Fruit fly (Drosophila melanogaster) whole organism, embryonic: Measurements from ENCODE around the gene Tbcd.

Experiments used
- CG10147 ChIP-seq: fragments of 200-800 bp; sonication (Bioruptor generic); optimal IDR thresholded peaks from 2 replicates; lab custom pipeline; 2019; ENCODE audit warnings: missing biosample characterization, mild to moderate bottlenecking, missing genetic modification characterization, moderate library complexity
- CG10543 ChIP-seq: fragments of 200-800 bp; sonication (Bioruptor generic); optimal IDR thresholded peaks from 3 replicates; lab custom pipeline; 2017; ENCODE audit warnings: missing biosample characterization, mild to moderate bottlenecking, missing genetic modification characterization, moderate library complexity
- CG12071 ChIP-seq: fragments of 200-800 bp; sonication (Bioruptor generic); optimal IDR thresholded peaks from 3 replicates; lab custom pipeline; 2018; ENCODE audit warnings: missing biosample characterization, mild to moderate bottlenecking, missing genetic modification characterization
- CG13775 ChIP-seq: fragments of 200-800 bp; sonication (Bioruptor generic); optimal IDR thresholded peaks from 3 replicates; lab custom pipeline; 2017; ENCODE audit warnings: missing biosample characterization, mild to moderate bottlenecking, missing genetic modification characterization
- CG14441 ChIP-seq: fragments of 200-800 bp; sonication (Bioruptor generic); IDR thresholded peaks from 2 replicates; pipeline ENCODE4 v1.3.6; 2022; ENCODE audit warnings: missing biosample characterization, missing genetic modification characterization
- CG15514 ChIP-seq: fragments of 200-800 bp; sonication (Bioruptor generic); optimal IDR thresholded peaks from 3 replicates; lab custom pipeline; 2017; ENCODE audit warnings: missing biosample characterization, missing genetic modification characterization, mild to moderate bottlenecking, moderate library complexity, missing genetic modification reagents
- CG17568 ChIP-seq: fragments of 200-800 bp; sonication (Bioruptor generic); optimal IDR thresholded peaks from 2 replicates; lab custom pipeline; 2018; ENCODE audit warnings: missing biosample characterization, mild to moderate bottlenecking, missing genetic modification characterization, moderate library complexity
- CG2129 ChIP-seq: fragments of 200-800 bp; sonication (Bioruptor generic); IDR thresholded peaks from 2 replicates; pipeline ENCODE4 v1.3.6; 2022; ENCODE audit warnings: missing biosample characterization, missing genetic modification characterization; ENCODE audit not compliant: partially characterized antibody
- CG32532 ChIP-seq: fragments of 200-800 bp; sonication (Bioruptor generic); IDR thresholded peaks from 2 replicates; pipeline ENCODE4 v1.3.6; 2022; ENCODE audit warnings: missing biosample characterization, missing genetic modification characterization
- CG34376 ChIP-seq: fragments of 200-800 bp; sonication (Bioruptor generic); optimal IDR thresholded peaks from 2 replicates; lab custom pipeline; 2018; ENCODE audit warnings: missing biosample characterization, mild to moderate bottlenecking, missing genetic modification characterization
- CTCF ChIP-seq: fragments of 200-800 bp; sonication (Bioruptor generic); optimal IDR thresholded peaks from 2 replicates; lab custom pipeline; 2017; ENCODE audit warnings: missing biosample characterization, mild to moderate bottlenecking, missing genetic modification characterization, moderate library complexity
- Dll ChIP-seq: fragments of 200-800 bp; sonication (Bioruptor generic); IDR thresholded peaks from 4 replicates; pipeline ENCODE4 v1.3.6; 2022; ENCODE audit warnings: missing biosample characterization, missing genetic modification characterization; ENCODE audit not compliant: partially characterized antibody
- Eip74EF ChIP-seq, 2 experiments: fragments of 200-800 bp in 1 of 2; fragments of >200 bp in 1 of 2; sonication (Bioruptor generic) in 1 of 2; optimal IDR thresholded peaks; 2 replicates each; lab custom pipeline; 2017 to 2019; ENCODE audit warnings: missing biosample characterization in 2 of 2, missing genetic modification characterization in 2 of 2, mild to moderate bottlenecking in 1 of 2, moderate library complexity in 1 of 2
- GATAe ChIP-seq: fragments of 200-800 bp; sonication (Bioruptor generic); conservative IDR thresholded peaks from 2 replicates; pipeline ENCODE4 v1.3.6; 2022; ENCODE audit warnings: missing biosample characterization, missing genetic modification characterization
- Hand ChIP-seq: fragments of 200-800 bp; sonication (Bioruptor generic); optimal IDR thresholded peaks from 2 replicates; lab custom pipeline; 2017; ENCODE audit warnings: mild to moderate bottlenecking, missing biosample characterization, missing genetic modification reagents, missing genetic modification characterization
- Hey ChIP-seq: fragments of 200-800 bp; sonication (Bioruptor generic); optimal IDR thresholded peaks from 3 replicates; lab custom pipeline; 2018; ENCODE audit warnings: missing biosample characterization, mild to moderate bottlenecking, missing genetic modification characterization
- Hmr ChIP-seq: fragments of 200-800 bp; sonication (Bioruptor generic); optimal IDR thresholded peaks from 3 replicates; lab custom pipeline; 2017; ENCODE audit warnings: mild to moderate bottlenecking, missing biosample characterization, missing genetic modification reagents, missing genetic modification characterization
- MESR4 ChIP-seq: fragments of 200-800 bp; sonication (Bioruptor generic); optimal IDR thresholded peaks from 2 replicates; lab custom pipeline; 2018; ENCODE audit warnings: missing biosample characterization, mild to moderate bottlenecking, missing genetic modification characterization, moderate library complexity
- Meics ChIP-seq: fragments of 200-800 bp; sonication (Bioruptor generic); optimal IDR thresholded peaks from 2 replicates; lab custom pipeline; 2017; ENCODE audit warnings: missing biosample characterization, mild to moderate bottlenecking, missing genetic modification characterization
- NC2β ChIP-seq: fragments of 200-800 bp; sonication (Bioruptor generic); optimal IDR thresholded peaks from 2 replicates; lab custom pipeline; 2016; ENCODE audit warnings: missing biosample characterization, missing genetic modification characterization
- Nf-YB ChIP-seq: fragments of 200-800 bp; sonication (Bioruptor generic); optimal IDR thresholded peaks from 3 replicates; lab custom pipeline; 2019; ENCODE audit warnings: missing biosample characterization, mild to moderate bottlenecking, missing genetic modification characterization, moderate library complexity
- Nf-YC ChIP-seq: fragments of 200-800 bp; optimal IDR thresholded peaks from 3 replicates; lab custom pipeline; 2019; ENCODE audit warnings: missing biosample characterization, mild to moderate bottlenecking, missing genetic modification characterization, moderate library complexity
- Poxn ChIP-seq: fragments of 200-800 bp; sonication (Bioruptor generic); IDR thresholded peaks from 2 replicates; pipeline ENCODE4 v1.3.6; 2022; ENCODE audit warnings: missing biosample characterization, missing genetic modification characterization
- Sry-β ChIP-seq: fragments of 200-800 bp; sonication (Bioruptor generic); optimal IDR thresholded peaks from 2 replicates; lab custom pipeline; 2018; ENCODE audit warnings: missing biosample characterization, mild to moderate bottlenecking, missing genetic modification characterization, moderate library complexity
- Taf1 ChIP-seq: fragments of 200-800 bp; sonication (Bioruptor generic); IDR thresholded peaks from 2 replicates; pipeline ENCODE4 v1.3.6; 2022; ENCODE audit warnings: missing biosample characterization, missing genetic modification characterization
- aop ChIP-seq: fragments of 200-800 bp; sonication (Bioruptor generic); IDR thresholded peaks from 2 replicates; pipeline ENCODE4 v1.3.6; 2022; ENCODE audit warnings: missing biosample characterization, missing genetic modification characterization
- ara ChIP-seq: fragments of 200-800 bp; sonication (Bioruptor generic); IDR thresholded peaks from 2 replicates; pipeline ENCODE4 v1.3.6; 2022; ENCODE audit warnings: missing biosample characterization, missing genetic modification characterization
- ase ChIP-seq: fragments of 200-800 bp; sonication (Bioruptor generic); IDR thresholded peaks from 3 replicates; pipeline ENCODE4 v1.3.6; 2022; ENCODE audit warnings: missing biosample characterization, missing genetic modification characterization
- caup ChIP-seq: fragments of 200-800 bp; sonication (Bioruptor generic); optimal IDR thresholded peaks from 3 replicates; lab custom pipeline; 2017; ENCODE audit warnings: missing biosample characterization, mild to moderate bottlenecking, missing genetic modification characterization, moderate library complexity; ENCODE audit not compliant: severe bottlenecking
- chinmo ChIP-seq: fragments of 200-800 bp; sonication (Bioruptor generic); IDR thresholded peaks from 4 replicates; pipeline ENCODE4 v1.3.6; 2022; ENCODE audit warnings: missing biosample characterization, missing genetic modification characterization; ENCODE audit not compliant: partially characterized antibody
- corto ChIP-seq: fragments of 200-800 bp; sonication (Bioruptor generic); optimal IDR thresholded peaks from 2 replicates; lab custom pipeline; 2016; ENCODE audit warnings: missing biosample characterization, mild to moderate bottlenecking, missing genetic modification characterization, moderate library complexity
- cwo ChIP-seq: fragments of 200-800 bp; sonication (Bioruptor generic); optimal IDR thresholded peaks from 3 replicates; lab custom pipeline; 2017; ENCODE audit warnings: missing biosample characterization, missing genetic modification characterization, mild to moderate bottlenecking, moderate library complexity, missing genetic modification reagents
- en ChIP-seq: fragments of 200-800 bp; sonication (Bioruptor generic); optimal IDR thresholded peaks from 2 replicates; lab custom pipeline; 2016; ENCODE audit warnings: missing biosample characterization, missing genetic modification characterization
- exex ChIP-seq: fragments of 200-800 bp; sonication (Bioruptor generic); optimal IDR thresholded peaks from 4 replicates; lab custom pipeline; 2018; ENCODE audit warnings: missing biosample characterization, mild to moderate bottlenecking, missing genetic modification characterization, moderate library complexity
- grau ChIP-seq: fragments of 200-800 bp; optimal IDR thresholded peaks from 3 replicates; lab custom pipeline; 2019; ENCODE audit warnings: missing biosample characterization, mild to moderate bottlenecking, missing genetic modification characterization, moderate library complexity
- kah ChIP-seq: fragments of 200-800 bp; sonication (Bioruptor generic); optimal IDR thresholded peaks from 2 replicates; lab custom pipeline; 2018; ENCODE audit warnings: missing biosample characterization, mild to moderate bottlenecking, missing genetic modification characterization
- lab ChIP-seq: fragments of 200-800 bp; sonication (Bioruptor generic); optimal IDR thresholded peaks from 3 replicates; lab custom pipeline; 2017; ENCODE audit warnings: missing biosample characterization, missing genetic modification characterization, mild to moderate bottlenecking, moderate library complexity, missing genetic modification reagents
- lbe ChIP-seq: fragments of 200-800 bp; sonication (Bioruptor generic); optimal IDR thresholded peaks from 2 replicates; lab custom pipeline; 2016; ENCODE audit warnings: missing biosample characterization, mild to moderate bottlenecking, missing genetic modification characterization
- schlank ChIP-seq: fragments of 200-800 bp; sonication (Bioruptor generic); optimal IDR thresholded peaks from 2 replicates; lab custom pipeline; 2018; ENCODE audit warnings: missing biosample characterization, mild to moderate bottlenecking, missing genetic modification characterization
- sd ChIP-seq: fragments of 200-800 bp; sonication (Bioruptor generic); optimal IDR thresholded peaks from 3 replicates; lab custom pipeline; 2018; ENCODE audit warnings: missing biosample characterization, mild to moderate bottlenecking, missing genetic modification characterization, moderate library complexity
- sug ChIP-seq: fragments of 200-800 bp; optimal IDR thresholded peaks from 2 replicates; lab custom pipeline; 2019; ENCODE audit warnings: missing biosample characterization, mild to moderate bottlenecking, missing genetic modification characterization, moderate library complexity

Gene Tbcd

DNA sequence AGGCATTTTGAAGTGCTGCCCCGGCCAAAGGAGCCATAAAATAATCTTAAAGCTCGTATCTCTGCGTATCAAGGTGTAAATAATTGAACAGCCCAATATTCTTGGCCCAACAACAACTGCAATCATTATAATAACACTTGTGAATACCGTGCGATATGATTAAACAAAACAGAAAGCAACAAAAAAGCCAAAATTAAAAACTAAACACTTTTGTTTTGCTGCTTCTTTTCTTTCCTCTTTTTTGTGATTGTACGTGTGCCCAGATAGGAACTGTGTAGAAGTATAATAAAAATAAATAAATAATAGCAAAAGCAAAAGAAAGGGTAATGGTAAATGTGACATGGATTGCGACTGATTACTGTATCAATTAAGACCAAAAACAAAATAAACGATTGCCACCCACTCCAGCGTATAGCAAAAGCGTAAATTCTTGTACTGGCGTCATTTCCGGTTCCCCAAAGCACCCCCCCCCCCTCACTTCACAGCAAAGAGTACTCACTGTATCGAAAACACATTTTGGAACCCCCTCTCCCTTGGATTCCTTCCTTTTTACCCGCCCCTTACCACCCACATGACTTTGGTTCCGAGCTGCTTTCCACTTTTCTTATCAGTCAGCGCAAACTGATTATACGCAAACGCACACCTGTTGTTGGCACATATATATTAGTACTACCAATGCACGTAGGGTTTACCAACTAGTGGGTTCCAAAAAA lies 24.2 kb downstream of the Tbcd start (continued):
- no peak for TF ChIP-seq ara
- peak; percentile 42 for TF ChIP-seq Hand (GFP tag; lab: Kevin White, UChicago)
- peak in 1 of 2 experiments; percentile 54 for TF ChIP-seq Eip74EF (GFP tag; optimal IDR thresholded peaks at IDR 0.05; lab: Kevin White, UChicago)
- peak; percentile 35 for TF ChIP-seq lbe (GFP tag; lab: Kevin White, UChicago)
- TF ChIP-seq cwo (GFP tag; lab: Kevin White, UChicago): peak; percentile 63
- TF ChIP-seq kah (GFP tag; lab: Kevin White, UChicago): peak; percentile 66
- peak; percentile 76 for TF ChIP-seq CG34376 (GFP tag; lab: Kevin White, UChicago)
- peak; percentile 77 for TF ChIP-seq GATAe (GFP tag; lab: Robert Waterston, UW)
- no peak for TF ChIP-seq Dll (GFP tag; lab: Robert Waterston, UW)
- TF ChIP-seq CG12071 (GFP tag; lab: Kevin White, UChicago): peak; percentile 3
- peak; percentile 73 for TF ChIP-seq Nf-YB (GFP tag; lab: Kevin White, UChicago)
- peak; percentile 27 for TF ChIP-seq CG10147 (GFP tag; lab: Kevin White, UChicago)
- TF ChIP-seq CG14441 (GFP tag; lab: Robert Waterston, UW): peak; percentile 54
- TF ChIP-seq sug (tag; lab: Kevin White, UChicago): peak; percentile 87
- TF ChIP-seq Sry-β (GFP tag; lab: Kevin White, UChicago): no peak
- TF ChIP-seq aop (GFP tag; lab: Robert Waterston, UW): peak; percentile 99
- TF ChIP-seq CG13775: peak; percentile 14
- peak; percentile 45; the same call in 1 of the 2 replicates for TF ChIP-seq CG32532 (GFP tag; lab: Robert Waterston, UW)
- 0 out of 2 replicates have a peak, but pooled peaks have one; percentile 15 for TF ChIP-seq Taf1 (GFP tag; lab: Robert Waterston, UW)
- TF ChIP-seq caup: peak; percentile 56
- TF ChIP-seq Poxn: peak; percentile 22; the same call in 1 of the 2 replicates
- no peak for TF ChIP-seq NC2β
- peak; percentile 11 for TF ChIP-seq corto
- peak; percentile 83 for TF ChIP-seq lab (GFP tag; lab: Kevin White, UChicago)
- peak; percentile 49 for TF ChIP-seq Nf-YC
- peak; percentile 26 for TF ChIP-seq CG15514 (GFP tag; lab: Kevin White, UChicago)
- TF ChIP-seq CG2129 (GFP tag; lab: Robert Waterston, UW): no peak
- TF ChIP-seq sd (tag; lab: Kevin White, UChicago): peak; percentile 88
- no peak for TF ChIP-seq CTCF
- peak; percentile 7 for TF ChIP-seq CG17568 (GFP tag; lab: Kevin White, UChicago)
- peak; percentile 97 for TF ChIP-seq exex (tag; lab: Kevin White, UChicago)
- TF ChIP-seq MESR4 (GFP tag; lab: Kevin White, UChicago): no peak
- peak; percentile 57 for TF ChIP-seq grau (tag; lab: Kevin White, UChicago)
- peak; percentile 71 for TF ChIP-seq CG10543 (GFP tag; lab: Kevin White, UChicago)
- TF ChIP-seq Hmr (GFP tag; lab: Kevin White, UChicago): peak; percentile 43
- TF ChIP-seq en (GFP tag; lab: Kevin White, UChicago): no peak
- peak; percentile 3 for TF ChIP-seq schlank
- no peak for TF ChIP-seq ase (GFP tag; lab: Robert Waterston, UW)
- TF ChIP-seq chinmo (GFP tag; lab: Robert Waterston, UW): peak; percentile 52; the same call in 1 of the 4 replicates
- peak; percentile 23 for TF ChIP-seq Hey
- TF ChIP-seq Meics (GFP tag; lab: Kevin White, UChicago): peak; percentile 20
- TF ChIP-seq, all 482 proteins: peak for 50
